Worm (Caenorhabditis elegans) whole organism, mixed stage, embryonic: ENCODE measurements around the gene R02F2.1.
A peak's percentile ranks its signal among the peaks of the same experiment; 100 is the strongest.

Source experiments
- M03D4.4 ChIP-seq: sonication (generic microtip); optimal IDR thresholded peaks from 2 replicates; lab custom pipeline; 2017; ENCODE audit warnings: mild to moderate bottlenecking, missing genetic modification characterization, missing compliant biosample characterization
- bed-3 ChIP-seq: fragments of 200-800 bp; sonication (Bioruptor generic); optimal IDR thresholded peaks from 3 replicates; lab custom pipeline; 2018; ENCODE audit warnings: mild to moderate bottlenecking, missing genetic modification characterization, moderate library complexity, missing compliant biosample characterization
- blmp-1 ChIP-seq: fragments of 150-350 bp; optimal IDR thresholded peaks from 2 replicates; lab custom pipeline; 2014; ENCODE audit warnings: missing biosample characterization, missing genetic modification characterization
- ceh-39 ChIP-seq: fragments of 150-350 bp; optimal IDR thresholded peaks from 2 replicates; lab custom pipeline; 2014; ENCODE audit warnings: missing biosample characterization, missing genetic modification characterization
- ceh-43 ChIP-seq: fragments of 200-800 bp; sonication (Bioruptor generic); optimal IDR thresholded peaks from 2 replicates; lab custom pipeline; 2018; ENCODE audit warnings: mild to moderate bottlenecking, missing genetic modification characterization, moderate library complexity, missing compliant biosample characterization
- ceh-83 ChIP-seq: fragments of 200-800 bp; sonication (Bioruptor generic); optimal IDR thresholded peaks from 2 replicates; lab custom pipeline; 2018; ENCODE audit warnings: mild to moderate bottlenecking, missing genetic modification characterization, missing compliant biosample characterization
- ces-1 ChIP-seq: fragments of 150-350 bp; optimal IDR thresholded peaks from 2 replicates; lab custom pipeline; 2014; ENCODE audit warnings: missing biosample characterization, missing genetic modification reagents, missing genetic modification characterization
- cnd-1 ChIP-seq: fragments of 200-800 bp; sonication (Bioruptor generic); optimal IDR thresholded peaks from 2 replicates; lab custom pipeline; 2018; ENCODE audit warnings: mild to moderate bottlenecking, missing genetic modification characterization, missing compliant biosample characterization
- drap-1 ChIP-seq: fragments of 200-800 bp; sonication (Bioruptor generic); optimal IDR thresholded peaks from 3 replicates; lab custom pipeline; 2018; ENCODE audit warnings: mild to moderate bottlenecking, missing genetic modification characterization, missing compliant biosample characterization
- elt-1 ChIP-seq: sonication (generic microtip); optimal IDR thresholded peaks from 2 replicates; lab custom pipeline; 2017; ENCODE audit warnings: missing genetic modification characterization, mild to moderate bottlenecking, missing compliant biosample characterization, antibody characterized with exemption, moderate library complexity, borderline replicate concordance; ENCODE audit not compliant: insufficient read depth
- elt-3 ChIP-seq: fragments of 150-350 bp; optimal IDR thresholded peaks from 2 replicates; lab custom pipeline; 2014; ENCODE audit warnings: missing biosample characterization, missing genetic modification characterization
- flh-1 ChIP-seq: fragments of 200-800 bp; sonication (Bioruptor generic); optimal IDR thresholded peaks from 2 replicates; lab custom pipeline; 2018; ENCODE audit warnings: mild to moderate bottlenecking, missing genetic modification characterization, moderate library complexity, missing compliant biosample characterization
- ham-2 ChIP-seq: fragments of 200-800 bp; sonication (Bioruptor generic); optimal IDR thresholded peaks from 2 replicates; lab custom pipeline; 2018; ENCODE audit warnings: mild to moderate bottlenecking, missing genetic modification characterization, missing compliant biosample characterization
- hlh-1 ChIP-seq: fragments of 150-350 bp; optimal IDR thresholded peaks from 2 replicates; lab custom pipeline; 2014; ENCODE audit warnings: missing biosample characterization, missing genetic modification reagents, missing genetic modification characterization
- lin-13 ChIP-seq: fragments of 150-350 bp; optimal IDR thresholded peaks from 2 replicates; lab custom pipeline; 2014; ENCODE audit warnings: missing biosample characterization, missing genetic modification characterization
- lsy-2 ChIP-seq: fragments of 150-350 bp; optimal IDR thresholded peaks from 2 replicates; lab custom pipeline; 2014; ENCODE audit warnings: missing biosample characterization, missing genetic modification characterization
- mab-5 ChIP-seq: fragments of 150-350 bp; optimal IDR thresholded peaks from 2 replicates; lab custom pipeline; 2014; ENCODE audit warnings: missing biosample characterization, missing genetic modification characterization
- mep-1 ChIP-seq: fragments of 150-350 bp; optimal IDR thresholded peaks from 2 replicates; lab custom pipeline; 2017; ENCODE audit warnings: missing biosample characterization, missing genetic modification reagents, missing genetic modification characterization, inconsistent platforms
- mls-2 ChIP-seq: sonication (generic microtip); optimal IDR thresholded peaks from 2 replicates; lab custom pipeline; 2016; ENCODE audit warnings: mild to moderate bottlenecking, missing genetic modification characterization, moderate library complexity, missing compliant biosample characterization
- nhr-12 ChIP-seq: fragments of 150-350 bp; optimal IDR thresholded peaks from 2 replicates; lab custom pipeline; 2014; ENCODE audit warnings: missing biosample characterization, missing genetic modification characterization
- nhr-2 ChIP-seq: fragments of 150-350 bp; optimal IDR thresholded peaks from 2 replicates; lab custom pipeline; 2014; ENCODE audit warnings: missing biosample characterization, missing genetic modification characterization
- nhr-237 ChIP-seq: fragments of 150-350 bp; optimal IDR thresholded peaks from 2 replicates; lab custom pipeline; 2014; ENCODE audit warnings: missing biosample characterization, missing genetic modification characterization
- nhr-28 ChIP-seq: fragments of 150-350 bp; optimal IDR thresholded peaks from 2 replicates; lab custom pipeline; 2014; ENCODE audit warnings: missing biosample characterization, missing genetic modification characterization
- nhr-76 ChIP-seq: sonication (generic microtip); optimal IDR thresholded peaks from 2 replicates; lab custom pipeline; 2017; ENCODE audit warnings: missing biosample characterization, missing genetic modification characterization
- sem-2 ChIP-seq: fragments of 200-800 bp; sonication (Bioruptor generic); optimal IDR thresholded peaks from 2 replicates; lab custom pipeline; 2018; ENCODE audit warnings: mild to moderate bottlenecking, missing genetic modification characterization, missing compliant biosample characterization
- snpc-4 ChIP-seq: fragments of 150-350 bp; optimal IDR thresholded peaks from 2 replicates; lab custom pipeline; 2014; ENCODE audit warnings: missing biosample characterization, missing genetic modification characterization
- sptf-1 ChIP-seq: sonication (generic microtip); optimal IDR thresholded peaks from 2 replicates; lab custom pipeline; 2017; ENCODE audit warnings: mild to moderate bottlenecking, missing genetic modification characterization, moderate library complexity, missing compliant biosample characterization
- tbx-8 ChIP-seq: fragments of 200-800 bp; sonication (Bioruptor generic); optimal IDR thresholded peaks from 2 replicates; lab custom pipeline; 2018; ENCODE audit warnings: mild to moderate bottlenecking, missing genetic modification characterization, moderate library complexity, missing compliant biosample characterization
- unc-120 ChIP-seq: sonication (generic microtip); optimal IDR thresholded peaks from 2 replicates; lab custom pipeline; 2017; ENCODE audit warnings: missing genetic modification characterization, missing compliant biosample characterization; ENCODE audit not compliant: poor library complexity, severe bottlenecking
- unc-39 ChIP-seq: fragments of 150-350 bp; optimal IDR thresholded peaks from 2 replicates; lab custom pipeline; 2014; ENCODE audit warnings: missing biosample characterization, missing genetic modification characterization
- unc-62 ChIP-seq: fragments of 150-350 bp; optimal IDR thresholded peaks from 2 replicates; lab custom pipeline; 2014; ENCODE audit warnings: missing biosample characterization, missing genetic modification reagents, missing genetic modification characterization
- zip-8 ChIP-seq: fragments of 150-350 bp; optimal IDR thresholded peaks from 2 replicates; lab custom pipeline; 2014; ENCODE audit warnings: missing biosample characterization, missing genetic modification characterization
- ztf-11 ChIP-seq: fragments of 150-350 bp; optimal IDR thresholded peaks from 2 replicates; lab custom pipeline; 2014; ENCODE audit warnings: missing biosample characterization, missing genetic modification characterization

Gene R02F2.1

ce11 chrIII:5502915-5503575, 1.4 kb downstream of the R02F2.1 start:
- TF ChIP-seq unc-120 (tag; lab: Kevin White, UChicago) = peak; percentile 64
- no peak for TF ChIP-seq ztf-11 (tag; lab: Kevin White, UChicago)
- TF ChIP-seq elt-1 (tag; lab: Kevin White, UChicago) = peak; percentile 86
- no peak for TF ChIP-seq lsy-2 (tag; lab: Kevin White, UChicago)
- TF ChIP-seq bed-3 (GFP tag; lab: Kevin White, UChicago) = no peak
- TF ChIP-seq zip-8 (tag; lab: Kevin White, UChicago) = no peak
- TF ChIP-seq ceh-39 = no peak
- peak; percentile 5 for TF ChIP-seq nhr-237 (tag; lab: Kevin White, UChicago)
- no peak for TF ChIP-seq drap-1
- TF ChIP-seq ceh-83 (GFP tag; lab: Kevin White, UChicago) = no peak
- TF ChIP-seq flh-1 (GFP tag; lab: Kevin White, UChicago) = no peak
- peak; percentile 22 for TF ChIP-seq ham-2 (GFP tag; lab: Kevin White, UChicago)
- TF ChIP-seq cnd-1 (tag; lab: Kevin White, UChicago) = no peak
- TF ChIP-seq lin-13 (tag; lab: Kevin White, UChicago) = no peak
- TF ChIP-seq nhr-2 (tag; lab: Kevin White, UChicago) = no peak
- TF ChIP-seq mab-5 (tag; lab: Kevin White, UChicago) = no peak
- no peak for TF ChIP-seq tbx-8 (GFP tag; lab: Kevin White, UChicago)
- TF ChIP-seq ceh-43 = no peak
- TF ChIP-seq nhr-28 (tag; lab: Kevin White, UChicago) = no peak
- no peak for TF ChIP-seq mls-2
- peak; percentile 70 for TF ChIP-seq unc-62 (GFP tag; lab: Kevin White, UChicago)
- TF ChIP-seq snpc-4 (tag; lab: Kevin White, UChicago) = no peak
- TF ChIP-seq nhr-76 = no peak
- no peak for TF ChIP-seq sptf-1 (tag; lab: Kevin White, UChicago)
- no peak for TF ChIP-seq blmp-1
- no peak for TF ChIP-seq elt-3 (tag; lab: Kevin White, UChicago)
- no peak for TF ChIP-seq nhr-12 (tag; lab: Kevin White, UChicago)
- peak; percentile 74 for TF ChIP-seq ces-1 (GFP tag; lab: Kevin White, UChicago)
- TF ChIP-seq unc-39 (tag; lab: Kevin White, UChicago) = no peak
- peak; percentile 53 for TF ChIP-seq hlh-1 (tag; lab: Kevin White, UChicago)
- peak; percentile 62 for TF ChIP-seq mep-1 (tag; lab: Kevin White, UChicago)
- no peak for TF ChIP-seq sem-2 (GFP tag; lab: Kevin White, UChicago)

DNA sequence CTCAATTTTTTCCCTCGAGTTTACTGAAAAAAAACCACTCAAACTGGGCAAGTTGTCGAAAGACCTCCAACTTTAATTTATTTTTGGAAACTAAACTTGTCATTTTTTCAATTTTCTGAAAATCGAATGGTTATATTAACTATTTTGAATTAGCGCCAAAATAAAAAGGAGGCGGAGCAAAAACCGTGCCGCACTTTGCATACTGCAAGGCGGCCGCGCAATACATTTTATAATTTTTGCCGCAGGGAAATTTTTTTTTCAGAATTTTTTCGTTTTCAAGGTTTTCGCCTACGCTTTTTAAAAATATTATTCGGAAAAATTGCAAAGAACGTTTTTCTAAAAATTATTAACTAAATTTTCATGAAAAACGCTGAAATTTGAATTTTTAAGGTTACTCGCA, 2.0 kb downstream of the R02F2.1 start:
- TF ChIP-seq M03D4.4 (tag; lab: Kevin White, UChicago) (no peak), hlh-1 (tag; lab: Kevin White, UChicago) (no peak), lsy-2 (tag; lab: Kevin White, UChicago) (no peak)

- TF ChIP-seq unc-62 (GFP tag; lab: Kevin White, UChicago) (peak; percentile 2), elt-3 (tag; lab: Kevin White, UChicago) (peak; percentile 26), nhr-237 (tag; lab: Kevin White, UChicago) (no peak), ceh-43 (no peak), sem-2 (GFP tag; lab: Kevin White, UChicago) (no peak), elt-1 (tag; lab: Kevin White, UChicago) (no peak), mls-2 (no peak), lin-13 (tag; lab: Kevin White, UChicago) (no peak), blmp-1 (no peak), ces-1 (GFP tag; lab: Kevin White, UChicago) (peak; percentile 86), nhr-2 (tag; lab: Kevin White, UChicago) (no peak), drap-1 (no peak), flh-1 (GFP tag; lab: Kevin White, UChicago) (no peak), ztf-11 (tag; lab: Kevin White, UChicago) (no peak), unc-39 (tag; lab: Kevin White, UChicago) (no peak), unc-120 (tag; lab: Kevin White, UChicago) (peak; percentile 23), nhr-76 (no peak), hlh-1 (tag; lab: Kevin White, UChicago) (no peak), cnd-1 (tag; lab: Kevin White, UChicago) (no peak), ceh-39 (no peak)
These were observed 2.5 kb downstream of the R02F2.1 start for ce11 chrIII:5504164-5504563.
